Fruit fly (Drosophila melanogaster) whole organism, embryonic: ENCODE results near the gene Mitf.

ENCODE experiments used
- Abd-B ChIP-seq: fragments of 200-800 bp; sonication (Bioruptor generic); optimal IDR thresholded peaks from 2 replicates; lab custom pipeline; 2018; ENCODE audit warnings: missing biosample characterization, mild to moderate bottlenecking, missing genetic modification characterization, moderate library complexity
- Bdp1 ChIP-seq: fragments of 200-800 bp; sonication (Bioruptor generic); optimal IDR thresholded peaks from 3 replicates; lab custom pipeline; 2016; ENCODE audit warnings: missing biosample characterization, missing genetic modification characterization
- CG1024 ChIP-seq: fragments of 200-800 bp; sonication (Bioruptor generic); IDR thresholded peaks from 2 replicates; pipeline ENCODE4 v1.3.6; 2022; ENCODE audit warnings: missing biosample characterization, missing genetic modification characterization
- CG11695 ChIP-seq: fragments of 200-800 bp; sonication (Bioruptor generic); IDR thresholded peaks from 3 replicates; pipeline ENCODE4 v1.3.6; 2022; ENCODE audit warnings: missing biosample characterization, missing genetic modification characterization
- CG11723 ChIP-seq: fragments of 200-800 bp; sonication (Bioruptor generic); optimal IDR thresholded peaks from 2 replicates; lab custom pipeline; 2017; ENCODE audit warnings: missing biosample characterization, mild to moderate bottlenecking, missing genetic modification characterization
- CG12071 ChIP-seq: fragments of 200-800 bp; sonication (Bioruptor generic); optimal IDR thresholded peaks from 3 replicates; lab custom pipeline; 2018; ENCODE audit warnings: missing biosample characterization, mild to moderate bottlenecking, missing genetic modification characterization
- CG1602 ChIP-seq: fragments of 200-800 bp; sonication (Bioruptor generic); optimal IDR thresholded peaks from 3 replicates; lab custom pipeline; 2016; ENCODE audit warnings: missing biosample characterization, missing genetic modification characterization
- CG1603 ChIP-seq: fragments of 200-800 bp; sonication (Bioruptor generic); optimal IDR thresholded peaks from 2 replicates; lab custom pipeline; 2019; ENCODE audit warnings: missing biosample characterization, mild to moderate bottlenecking, missing genetic modification characterization, moderate library complexity
- CG17802 ChIP-seq: fragments of 200-800 bp; sonication (Bioruptor generic); optimal IDR thresholded peaks from 2 replicates; lab custom pipeline; 2018; ENCODE audit warnings: missing biosample characterization, mild to moderate bottlenecking, missing genetic modification characterization, moderate library complexity
- CG30020 ChIP-seq: fragments of 200-800 bp; optimal IDR thresholded peaks from 2 replicates; lab custom pipeline; 2019; ENCODE audit warnings: missing biosample characterization, mild to moderate bottlenecking, missing genetic modification characterization, moderate library complexity
- CG31365 ChIP-seq: fragments of 200-800 bp; sonication (Bioruptor generic); optimal IDR thresholded peaks from 2 replicates; lab custom pipeline; 2018; ENCODE audit warnings: missing biosample characterization, mild to moderate bottlenecking, missing genetic modification characterization
- CG3163 ChIP-seq: fragments of 200-800 bp; sonication (Bioruptor generic); optimal IDR thresholded peaks from 3 replicates; lab custom pipeline; 2016; ENCODE audit warnings: missing biosample characterization, missing genetic modification characterization
- CG42726 ChIP-seq: fragments of 200-800 bp; sonication (Bioruptor generic); IDR thresholded peaks from 2 replicates; pipeline ENCODE4 v1.3.6; 2022; ENCODE audit warnings: missing biosample characterization, missing genetic modification characterization; ENCODE audit not compliant: partially characterized antibody
- CG4328 ChIP-seq: fragments of 200-800 bp; sonication (Bioruptor generic); optimal IDR thresholded peaks from 3 replicates; lab custom pipeline; 2017; ENCODE audit warnings: missing biosample characterization, missing genetic modification reagents, missing genetic modification characterization
- CG4360 ChIP-seq: fragments of 200-800 bp; sonication (Bioruptor generic); IDR thresholded peaks from 2 replicates; pipeline ENCODE4 v1.3.6; 2022; ENCODE audit warnings: missing biosample characterization, missing genetic modification characterization
- CG4707 ChIP-seq: fragments of 200-800 bp; sonication (Bioruptor generic); optimal IDR thresholded peaks from 2 replicates; lab custom pipeline; 2018; ENCODE audit warnings: missing biosample characterization, mild to moderate bottlenecking, missing genetic modification characterization, moderate library complexity
- CG6272 ChIP-seq: fragments of 200-800 bp; sonication (Bioruptor generic); IDR thresholded peaks from 2 replicates; pipeline ENCODE4 v1.3.6; 2022; ENCODE audit warnings: missing biosample characterization, missing genetic modification characterization
- CG6854 ChIP-seq: fragments of 200-800 bp; sonication (Bioruptor generic); optimal IDR thresholded peaks from 3 replicates; lab custom pipeline; 2017; ENCODE audit warnings: missing biosample characterization, mild to moderate bottlenecking, missing genetic modification characterization
- CG7357 ChIP-seq: fragments of 200-800 bp; sonication (Bioruptor generic); IDR thresholded peaks from 3 replicates; pipeline ENCODE4 v1.3.6; 2022; ENCODE audit warnings: missing biosample characterization, missing genetic modification characterization
- CG7928 ChIP-seq: fragments of 200-800 bp; sonication (Bioruptor generic); optimal IDR thresholded peaks from 2 replicates; lab custom pipeline; 2017; ENCODE audit warnings: missing biosample characterization, mild to moderate bottlenecking, missing genetic modification characterization
- CG8388 ChIP-seq: fragments of 200-800 bp; sonication (Bioruptor generic); optimal IDR thresholded peaks from 2 replicates; lab custom pipeline; 2019; ENCODE audit warnings: missing biosample characterization, mild to moderate bottlenecking, missing genetic modification characterization, moderate library complexity
- CG9727 ChIP-seq: fragments of 200-800 bp; sonication (Bioruptor generic); optimal IDR thresholded peaks from 3 replicates; lab custom pipeline; 2017; ENCODE audit warnings: missing biosample characterization, mild to moderate bottlenecking, missing genetic modification characterization
- D19A ChIP-seq: fragments of 200-800 bp; optimal IDR thresholded peaks from 3 replicates; lab custom pipeline; 2019; ENCODE audit warnings: missing biosample characterization, mild to moderate bottlenecking, missing genetic modification characterization, moderate library complexity
- Elba2 ChIP-seq: fragments of 200-800 bp; sonication (Bioruptor generic); optimal IDR thresholded peaks from 3 replicates; lab custom pipeline; 2016; ENCODE audit warnings: missing biosample characterization, missing genetic modification characterization
- Fer2 ChIP-seq: fragments of 200-800 bp; sonication (Bioruptor generic); optimal IDR thresholded peaks from 2 replicates; lab custom pipeline; 2018; ENCODE audit warnings: missing biosample characterization, mild to moderate bottlenecking, missing genetic modification characterization, moderate library complexity
- Gsc ChIP-seq: fragments of 200-800 bp; sonication (Bioruptor generic); IDR thresholded peaks from 2 replicates; pipeline ENCODE4 v1.3.6; 2022; ENCODE audit warnings: missing biosample characterization, missing genetic modification characterization
- HLHmδ ChIP-seq: fragments of 200-800 bp; sonication (Bioruptor generic); optimal IDR thresholded peaks from 2 replicates; lab custom pipeline; 2018; ENCODE audit warnings: missing biosample characterization, mild to moderate bottlenecking, missing genetic modification characterization, moderate library complexity
- Hey ChIP-seq: fragments of 200-800 bp; sonication (Bioruptor generic); optimal IDR thresholded peaks from 3 replicates; lab custom pipeline; 2018; ENCODE audit warnings: missing biosample characterization, mild to moderate bottlenecking, missing genetic modification characterization
- Med ChIP-seq: fragments of 200-800 bp; sonication (Bioruptor generic); peaks from one replicate; lab custom pipeline; 2016; ENCODE audit warnings: missing biosample characterization, missing genetic modification characterization, mild to moderate bottlenecking, inconsistent platforms, moderate library complexity
- Opbp ChIP-seq: fragments of 200-800 bp; sonication (Bioruptor generic); IDR thresholded peaks from 3 replicates; pipeline ENCODE4 v1.3.6; 2022; ENCODE audit warnings: missing biosample characterization, missing genetic modification characterization; ENCODE audit not compliant: partially characterized antibody
- Ptx1 ChIP-seq: fragments of 200-800 bp; sonication (Bioruptor generic); IDR thresholded peaks from 2 replicates; pipeline ENCODE4 v1.3.6; 2022; ENCODE audit warnings: missing biosample characterization, missing genetic modification characterization
- aop ChIP-seq: fragments of 200-800 bp; sonication (Bioruptor generic); IDR thresholded peaks from 2 replicates; pipeline ENCODE4 v1.3.6; 2022; ENCODE audit warnings: missing biosample characterization, missing genetic modification characterization
- cad ChIP-seq: fragments of >200 bp; optimal IDR thresholded peaks from 2 replicates; lab custom pipeline; 2017; ENCODE audit warnings: missing biosample characterization, missing genetic modification characterization
- dmrt99B ChIP-seq: fragments of 200-800 bp; sonication (Bioruptor generic); optimal IDR thresholded peaks from 2 replicates; lab custom pipeline; 2018; ENCODE audit warnings: missing biosample characterization, mild to moderate bottlenecking, missing genetic modification characterization, moderate library complexity
- eyg ChIP-seq: fragments of 200-800 bp; sonication (Bioruptor generic); optimal IDR thresholded peaks from 3 replicates; lab custom pipeline; 2016; ENCODE audit warnings: missing biosample characterization, missing genetic modification characterization
- hbn ChIP-seq: fragments of 200-800 bp; sonication (Bioruptor generic); IDR thresholded peaks from 2 replicates; pipeline ENCODE4 v1.3.6; 2022; ENCODE audit warnings: missing biosample characterization, missing genetic modification characterization; ENCODE audit not compliant: partially characterized antibody
- inv ChIP-seq: fragments of 200-800 bp; sonication (Bioruptor generic); IDR thresholded peaks from 2 replicates; pipeline ENCODE4 v1.3.6; 2022; ENCODE audit warnings: missing biosample characterization, missing genetic modification characterization; ENCODE audit not compliant: partially characterized antibody
- klu ChIP-seq: fragments of 200-800 bp; sonication (Bioruptor generic); IDR thresholded peaks from 2 replicates; pipeline ENCODE4 v1.3.6; 2022; ENCODE audit warnings: missing biosample characterization, missing genetic modification characterization
- lmd ChIP-seq: fragments of 200-800 bp; sonication (Bioruptor generic); IDR thresholded peaks from 2 replicates; pipeline ENCODE4 v1.3.6; 2022; ENCODE audit warnings: missing biosample characterization, missing genetic modification characterization
- maf-S ChIP-seq: fragments of 200-800 bp; sonication (Bioruptor generic); optimal IDR thresholded peaks from 2 replicates; lab custom pipeline; 2016; ENCODE audit warnings: missing biosample characterization, missing genetic modification characterization
- row ChIP-seq: fragments of 200-800 bp; sonication (Bioruptor generic); IDR thresholded peaks from 3 replicates; pipeline ENCODE4 v1.3.6; 2022; ENCODE audit warnings: missing biosample characterization, missing genetic modification characterization
- sens ChIP-seq: fragments of 200-800 bp; sonication (Bioruptor generic); peaks from one replicate; lab custom pipeline; 2016; ENCODE audit warnings: missing biosample characterization, missing genetic modification characterization
- seq ChIP-seq: fragments of 200-800 bp; sonication (Bioruptor generic); IDR thresholded peaks from 2 replicates; pipeline ENCODE4 v1.3.6; 2022; ENCODE audit warnings: missing biosample characterization, missing genetic modification characterization
- shn ChIP-seq: fragments of 200-800 bp; sonication (Bioruptor generic); optimal IDR thresholded peaks from 3 replicates; lab custom pipeline; 2016; ENCODE audit warnings: missing biosample characterization, missing genetic modification characterization
- sna ChIP-seq: fragments of 200-800 bp; sonication (Bioruptor generic); IDR thresholded peaks from 2 replicates; pipeline ENCODE4 v1.3.6; 2022; ENCODE audit warnings: missing biosample characterization, missing genetic modification characterization; ENCODE audit not compliant: partially characterized antibody
- ssp ChIP-seq: fragments of 200-800 bp; sonication (Bioruptor generic); IDR thresholded peaks from 2 replicates; pipeline ENCODE4 v1.3.6; 2022; ENCODE audit warnings: missing biosample characterization, missing genetic modification characterization
- stc ChIP-seq: fragments of 200-800 bp; sonication (Bioruptor generic); IDR thresholded peaks from 2 replicates; pipeline ENCODE4 v1.3.6; 2022; ENCODE audit warnings: missing biosample characterization, missing genetic modification characterization
- trem ChIP-seq: fragments of 200-800 bp; optimal IDR thresholded peaks from 3 replicates; lab custom pipeline; 2019; ENCODE audit warnings: missing biosample characterization, mild to moderate bottlenecking, missing genetic modification characterization, moderate library complexity
- zf30C ChIP-seq: fragments of 200-800 bp; sonication (Bioruptor generic); optimal IDR thresholded peaks from 3 replicates; lab custom pipeline; 2018; ENCODE audit warnings: missing biosample characterization, mild to moderate bottlenecking, missing genetic modification characterization

Mitf gene

DNA sequence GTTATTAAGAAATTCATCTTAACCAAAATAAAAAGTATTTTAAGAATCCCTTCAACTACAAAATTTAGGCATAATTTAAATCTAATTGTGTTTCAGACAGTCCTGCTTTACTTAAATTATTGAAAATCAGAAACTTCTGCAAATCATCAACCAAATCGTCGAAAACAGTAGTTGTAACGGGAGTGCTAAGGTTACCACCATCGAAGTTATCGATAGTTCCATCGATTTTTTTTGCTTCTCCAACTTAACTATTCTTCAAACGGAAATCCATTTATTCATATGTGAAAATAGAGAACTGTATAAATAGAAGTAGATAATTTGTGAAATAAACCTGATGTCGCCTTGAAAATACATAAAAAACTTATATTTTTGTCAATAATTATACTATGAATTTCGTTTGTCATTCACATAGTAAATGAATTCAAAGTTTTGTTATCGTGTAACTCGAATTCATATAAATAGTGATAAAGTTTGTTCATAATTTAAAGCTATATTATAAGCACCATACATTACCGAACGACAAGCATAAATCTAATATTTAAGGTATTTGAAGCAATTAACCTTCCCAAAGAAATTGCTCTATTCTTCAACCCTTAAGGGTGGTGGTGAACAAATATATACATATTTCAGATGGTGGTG, 33.1 kb downstream of the Mitf start (continued):
- TF ChIP-seq CG11723 (GFP tag; lab: Kevin White, UChicago), result peak; percentile 14
- peak; percentile 67 for TF ChIP-seq sens (GFP tag; lab: Kevin White, UChicago)
- 0 out of 3 replicates have a peak, but pooled peaks have one; percentile 40 for TF ChIP-seq CG7357 (GFP tag; lab: Robert Waterston, UW)

DNA sequence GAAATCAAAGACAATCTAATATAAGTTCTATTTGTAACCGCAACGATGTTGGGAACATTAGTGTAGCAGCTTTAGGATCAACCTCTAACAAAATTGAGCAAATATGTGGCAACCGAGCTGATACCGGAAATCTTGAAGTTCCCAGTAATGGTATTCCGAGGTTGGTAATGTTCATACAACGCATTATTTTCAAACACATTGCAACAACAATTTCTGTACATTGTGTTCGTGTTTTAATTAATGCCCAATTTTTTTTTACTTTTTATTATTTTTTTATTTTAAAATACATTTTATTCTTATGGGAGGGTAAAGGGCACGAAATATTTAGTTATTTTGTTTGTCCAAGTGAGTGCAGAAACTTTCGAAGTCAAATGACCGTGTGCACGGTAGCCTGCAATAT, 34.7 kb downstream of the Mitf start:
- TF ChIP-seq Med (GFP tag; lab: Kevin White, UChicago) (peak; percentile 25), klu (no peak), hbn (GFP tag; lab: Robert Waterston, UW) (no peak), CG12071 (GFP tag; lab: Kevin White, UChicago) (no peak), HLHmδ (GFP tag; lab: Kevin White, UChicago) (no peak), row (GFP tag; lab: Robert Waterston, UW) (peak; percentile 35; the same call in 1 of the 3 replicates), cad (GFP tag; lab: Kevin White, UChicago) (no peak), CG8388 (no peak), CG1602 (no peak), CG4360 (GFP tag; lab: Robert Waterston, UW) (no peak), trem (no peak), Opbp (GFP tag; lab: Robert Waterston, UW) (no peak), Bdp1 (GFP tag; lab: Kevin White, UChicago) (no peak), CG17802 (tag; lab: Kevin White, UChicago) (peak; percentile 94), CG6272 (no peak), CG6854 (no peak), CG31365 (no peak), shn (GFP tag; lab: Kevin White, UChicago) (no peak), aop (GFP tag; lab: Robert Waterston, UW) (no peak), CG7928 (GFP tag; lab: Kevin White, UChicago) (no peak), CG4328 (no peak), Fer2 (tag; lab: Kevin White, UChicago) (no peak), CG11695 (no peak), eyg (GFP tag; lab: Kevin White, UChicago) (no peak), CG1603 (tag; lab: Kevin White, UChicago) (peak; percentile 25), dmrt99B (tag; lab: Kevin White, UChicago) (no peak), stc (GFP tag; lab: Robert Waterston, UW) (no peak), zf30C (GFP tag; lab: Kevin White, UChicago) (no peak), lmd (GFP tag; lab: Robert Waterston, UW) (no peak), CG4707 (GFP tag; lab: Kevin White, UChicago) (no peak), maf-S (GFP tag; lab: Kevin White, UChicago) (no peak), D19A (tag; lab: Kevin White, UChicago) (no peak), Gsc (no peak), ssp (GFP tag; lab: Robert Waterston, UW) (peak; percentile 73), CG9727 (GFP tag; lab: Kevin White, UChicago) (no peak), Elba2 (GFP tag; lab: Kevin White, UChicago) (no peak), CG3163 (no peak), CG30020 (tag; lab: Kevin White, UChicago) (peak; percentile 64), CG42726 (no peak), CG1024 (GFP tag; lab: Robert Waterston, UW) (peak; percentile 69), seq (no peak), Abd-B (no peak), inv (no peak), Hey (no peak), Ptx1 (no peak), sna (GFP tag; lab: Robert Waterston, UW) (no peak)
